Fruit fly (Drosophila melanogaster) whole organism, adult: ENCODE results near the gene Ndc1.
A peak's percentile ranks its signal among the peaks of the same experiment; 100 is the strongest.

ENCODE experiments used
- CG1620 ChIP-seq: fragments of 200-800 bp; sonication (Bioruptor generic); optimal IDR thresholded peaks from 2 replicates; lab custom pipeline; 2016; ENCODE audit warnings: missing biosample characterization, missing genetic modification characterization
- CG5204 ChIP-seq: fragments of 200-800 bp; sonication (Bioruptor generic); optimal IDR thresholded peaks from 2 replicates; lab custom pipeline; 2016; ENCODE audit warnings: missing biosample characterization, missing genetic modification characterization
- Hr96 ChIP-seq: fragments of 200-800 bp; sonication (Bioruptor generic); optimal IDR thresholded peaks from 2 replicates; lab custom pipeline; 2016; ENCODE audit warnings: missing biosample characterization, missing genetic modification characterization
- cic ChIP-seq: fragments of 200-800 bp; sonication (Bioruptor generic); optimal IDR thresholded peaks from 2 replicates; lab custom pipeline; 2017; ENCODE audit warnings: missing biosample characterization, mild to moderate bottlenecking, missing genetic modification characterization, moderate library complexity
- cnc ChIP-seq, 2 experiments: fragments of >200 bp; optimal IDR thresholded peaks; 2 replicates each; lab custom pipeline; 2017

DNA sequence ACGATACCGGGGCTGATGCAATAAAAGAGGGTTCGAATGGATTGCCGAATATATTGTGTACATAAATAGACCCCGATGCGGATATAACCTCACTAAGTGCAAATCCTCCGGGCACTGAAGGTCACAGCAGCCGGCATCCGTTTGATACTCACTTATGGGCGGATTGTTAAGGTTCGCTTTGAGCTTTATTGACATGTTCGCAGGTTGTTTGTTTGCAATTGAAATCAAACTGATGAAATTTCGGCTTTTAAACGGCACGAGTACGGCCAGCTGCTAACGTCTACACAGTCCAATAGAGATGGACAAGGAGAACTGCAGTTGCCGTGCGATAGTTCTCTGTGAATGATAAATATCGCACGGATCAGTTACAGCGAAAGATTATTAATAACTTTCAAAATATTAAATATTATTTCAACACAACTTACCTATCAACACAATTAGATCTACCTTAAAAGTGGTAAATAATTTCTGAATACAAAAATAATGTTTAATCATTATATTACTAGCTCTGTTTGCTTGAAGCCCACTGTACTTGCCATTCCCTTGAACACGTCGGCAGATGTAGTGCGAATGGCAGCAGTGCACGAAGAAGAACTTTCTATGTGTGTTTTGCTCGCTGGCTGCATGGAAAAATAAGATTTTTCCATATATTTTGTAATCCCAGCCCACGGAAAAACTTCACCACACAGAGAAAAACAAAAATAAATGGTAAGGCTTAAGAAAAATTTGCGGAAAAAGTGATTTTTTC, 34.1 kb downstream of the Ndc1 start, which contains the start of the genes GluProRS and AP-1sigma:
- TF ChIP-seq Hr96 (peak; percentile 79), CG5204 (GFP tag; lab: Kevin White, UChicago) (peak; percentile 91), cnc (optimal IDR thresholded peaks at IDR 0.05; lab: Kevin White, UChicago) (no peak), cic (peak; percentile 45), CG1620 (GFP tag; lab: Kevin White, UChicago) (peak; percentile 91)
